Fruit fly (Drosophila melanogaster) whole organism, larva: ENCODE results near the gene CG42272.

ENCODE experiments used
- noc ChIP-seq: fragments of 200-800 bp; sonication (Bioruptor generic); optimal IDR thresholded peaks from 3 replicates; lab custom pipeline; 2019; ENCODE audit warnings: missing biosample characterization, mild to moderate bottlenecking, missing genetic modification characterization, moderate library complexity

CG42272 gene

dm6 chr3L:5802733-5803132 lies at the start of gene CG42272:
CG42272 (plus strand) TSS chr3L:5803033.
- TF ChIP-seq noc (tag; lab: Kevin White, UChicago), result no peak

dm6 chr3L:5753605-5754365 lies 49.0 kb upstream of the CG42272 start:
- no peak for TF ChIP-seq noc (tag; lab: Kevin White, UChicago)

- no peak for TF ChIP-seq noc (tag; lab: Kevin White, UChicago)
Observed at dm6 chr3L:5764922-5765843, 37.6 kb upstream of the CG42272 start, which contains the start of gene CG10576. CG10576 (minus strand) TSS chr3L:5765702.

- TF ChIP-seq noc (tag; lab: Kevin White, UChicago), result no peak
Observed at dm6 chr3L:5765844-5766200, 37.0 kb upstream of the CG42272 start, which contains the start of gene Txl. Txl (plus strand) TSS chr3L:5765846.

- peak; percentile 17 for TF ChIP-seq noc (tag; lab: Kevin White, UChicago)
Observed at dm6 chr3L:5768532-5769497, 34.0 kb upstream of the CG42272 start, which contains the start of the genes Ppat-Dpck and scny. Ppat-Dpck (minus strand) TSS chr3L:5768794. scny (plus strand) TSS chr3L:5769002.

dm6 chr3L:5770113-5770798 lies 32.6 kb upstream of the CG42272 start:
- no peak for TF ChIP-seq noc (tag; lab: Kevin White, UChicago)

- peak; percentile 96 for TF ChIP-seq noc (tag; lab: Kevin White, UChicago)
Observed at dm6 chr3L:5770817-5771425, 31.9 kb upstream of the CG42272 start.

- TF ChIP-seq noc (tag; lab: Kevin White, UChicago), result no peak
Observed at dm6 chr3L:5774782-5775181, 28.1 kb upstream of the CG42272 start.

dm6 chr3L:5777114-5777513 lies 25.7 kb upstream of the CG42272 start, which contains the start of gene vito:
vito (minus strand) TSS chr3L:5777333.
- no peak for TF ChIP-seq noc (tag; lab: Kevin White, UChicago)

- TF ChIP-seq noc (tag; lab: Kevin White, UChicago), result no peak
Observed at dm6 chr3L:5779476-5780401, 23.1 kb upstream of the CG42272 start, which contains the start of the genes Myt1, PGRP-LD and Pmi. Myt1 (minus strand) TSS chr3L:5779591. PGRP-LD (plus strand) TSS chr3L:5780051. Pmi (plus strand) TSS chr3L:5780051.

dm6 chr3L:5785237-5786062 lies 17.4 kb upstream of the CG42272 start:
- no peak for TF ChIP-seq noc (tag; lab: Kevin White, UChicago)

- no peak for TF ChIP-seq noc (tag; lab: Kevin White, UChicago)
Observed at dm6 chr3L:5786604-5787003, 16.2 kb upstream of the CG42272 start, which contains the start of gene Cralbp. Cralbp (minus strand) TSS chr3L:5786718.
